Worm (Caenorhabditis elegans): ENCODE results near the gene C03B1.7.

DNA sequence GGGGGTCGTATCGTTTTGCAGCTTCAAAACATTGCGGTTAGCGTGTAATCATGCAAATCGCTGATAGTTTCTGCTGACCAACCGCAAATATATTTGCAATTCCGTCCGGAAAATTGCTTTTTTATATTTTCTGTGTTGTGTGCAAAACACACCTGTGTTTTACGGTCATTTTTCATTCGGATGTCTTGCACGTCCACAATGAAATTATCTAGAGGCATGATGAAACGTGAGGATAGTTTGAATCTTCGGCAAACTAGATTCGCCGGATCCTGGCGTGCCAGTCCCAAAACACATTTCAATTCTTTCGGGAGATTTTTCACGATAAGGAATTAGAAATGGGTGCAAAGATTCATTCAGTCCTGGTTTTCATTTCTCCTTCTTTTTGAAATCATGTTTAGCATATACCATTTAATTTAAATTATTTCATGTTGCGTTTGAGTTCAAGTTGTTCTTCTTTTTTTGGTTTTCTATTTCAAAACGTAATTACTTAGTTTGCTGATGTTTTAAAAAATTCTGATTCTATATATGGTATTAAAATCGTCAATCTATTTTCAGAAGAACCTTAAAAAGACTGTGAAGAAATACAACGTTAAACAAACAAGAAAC is 13.5 kb downstream of the C03B1.7 start, which contains the start of gene C03B1.5:
- no peak for TF ChIP-seq ceh-48 (tag; optimal IDR thresholded peaks at IDR 0.05)
- no peak for TF ChIP-seq pha-2 (tag; optimal IDR thresholded peaks at IDR 0.05)
- no peak for TF ChIP-seq lim-6 (tag; optimal IDR thresholded peaks at IDR 0.05)
- TF ChIP-seq elt-4 (tag; optimal IDR thresholded peaks at IDR 0.05) = no peak
- TF ChIP-seq K09A11.1 (tag; optimal IDR thresholded peaks at IDR 0.05; ENCODE audit: insufficient read depth) = no peak
- no peak for TF ChIP-seq ceh-24 (tag; optimal IDR thresholded peaks at IDR 0.05)
- TF ChIP-seq hlh-6 (tag; optimal IDR thresholded peaks at IDR 0.05) = no peak
- no peak for TF ChIP-seq ama-1 (optimal IDR thresholded peaks at IDR 0.05)
- TF ChIP-seq hlh-15 (tag; optimal IDR thresholded peaks at IDR 0.05) = no peak
